Worm (Caenorhabditis elegans) whole organism, L4 larva: ENCODE results near the gene scl-7.

Experiments used
- D1046.2 ChIP-seq: fragments of 200-800 bp; sonication (Bioruptor generic); IDR thresholded peaks from 2 replicates; pipeline ENCODE4 v1.3.6; 2022; ENCODE audit warnings: missing genetic modification characterization, missing compliant biosample characterization
- F10B5.3 ChIP-seq: sonication (generic microtip); optimal IDR thresholded peaks from 2 replicates; lab custom pipeline; 2016; ENCODE audit warnings: mild to moderate bottlenecking, missing genetic modification characterization, missing compliant biosample characterization
- F49E8.2 ChIP-seq: sonication (generic microtip); optimal IDR thresholded peaks from 2 replicates; lab custom pipeline; 2016; ENCODE audit warnings: missing compliant biosample characterization, mild to moderate bottlenecking, missing genetic modification characterization, borderline replicate concordance
- R02D3.7 ChIP-seq: fragments of 150-350 bp; sonication (generic microtip); optimal IDR thresholded peaks from 3 replicates; lab custom pipeline; 2014; ENCODE audit warnings: missing biosample characterization, missing genetic modification characterization
- T26A8.4 ChIP-seq: fragments of 200-800 bp; sonication (Bioruptor generic); IDR thresholded peaks from 2 replicates; pipeline ENCODE4 v1.3.6; 2022; ENCODE audit warnings: missing genetic modification characterization, missing compliant biosample characterization
- Y75B8A.6 ChIP-seq: fragments of 200-800 bp; sonication (Bioruptor generic); IDR thresholded peaks from 2 replicates; pipeline ENCODE4 v1.3.6; 2022; ENCODE audit warnings: missing genetic modification reagents, missing genetic modification characterization, missing compliant biosample characterization
- ZK546.5 ChIP-seq, 2 experiments: sonication (generic microtip); optimal IDR thresholded peaks; 2 replicates each; lab custom pipeline; 2017; ENCODE audit warnings: missing biosample characterization in 2 of 2, missing genetic modification characterization in 2 of 2
- aha-1 ChIP-seq: fragments of 150-350 bp; peaks from one replicate; lab custom pipeline; 2014; ENCODE audit warnings: missing biosample characterization, missing genetic modification characterization
- aly-2 ChIP-seq: sonication (generic microtip); optimal IDR thresholded peaks from 2 replicates; lab custom pipeline; 2018; ENCODE audit warnings: missing biosample characterization, missing genetic modification characterization
- ama-1 ChIP-seq: fragments of 150-350 bp; optimal IDR thresholded peaks from 2 replicates; lab custom pipeline; 2014; ENCODE audit warnings: inconsistent platforms, mixed read lengths
- attf-4 ChIP-seq: sonication (generic microtip); optimal IDR thresholded peaks from 3 replicates; lab custom pipeline; 2017; ENCODE audit warnings: missing biosample characterization, missing genetic modification characterization
- ceh-20 ChIP-seq: fragments of 200-800 bp; sonication (Bioruptor generic); IDR thresholded peaks from 2 replicates; pipeline ENCODE4 v1.3.6; 2022; ENCODE audit warnings: missing genetic modification reagents, missing genetic modification characterization, missing compliant biosample characterization
- ceh-28 ChIP-seq: fragments of 150-350 bp; optimal IDR thresholded peaks from 2 replicates; lab custom pipeline; 2014; ENCODE audit warnings: missing biosample characterization, missing genetic modification reagents, missing genetic modification characterization
- cey-2 ChIP-seq: sonication (generic microtip); optimal IDR thresholded peaks from 3 replicates; lab custom pipeline; 2017; ENCODE audit warnings: missing genetic modification characterization, mild to moderate bottlenecking, missing compliant biosample characterization, antibody characterized with exemption, borderline replicate concordance; ENCODE audit not compliant: insufficient read depth
- ctbp-1 ChIP-seq: fragments of 200-800 bp; sonication (Bioruptor generic); IDR thresholded peaks from 2 replicates; pipeline ENCODE4 v1.3.6; 2022; ENCODE audit warnings: missing genetic modification reagents, missing genetic modification characterization, missing compliant biosample characterization
- daf-8 ChIP-seq: fragments of 200-800 bp; sonication (Bioruptor generic); IDR thresholded peaks from 2 replicates; pipeline ENCODE4 v1.3.6; 2022; ENCODE audit warnings: missing genetic modification characterization, missing compliant biosample characterization
- dmd-8 ChIP-seq: fragments of 200-800 bp; sonication (Bioruptor generic); IDR thresholded peaks from 2 replicates; pipeline ENCODE4 v1.3.6; 2022; ENCODE audit warnings: missing genetic modification characterization, missing compliant biosample characterization
- dpl-1 ChIP-seq: fragments of 150-350 bp; optimal IDR thresholded peaks from 2 replicates; lab custom pipeline; 2014; ENCODE audit warnings: missing biosample characterization, missing genetic modification reagents, missing genetic modification characterization
- dve-1 ChIP-seq: sonication (generic microtip); optimal IDR thresholded peaks from 2 replicates; lab custom pipeline; 2017; ENCODE audit warnings: antibody characterized with exemption, mild to moderate bottlenecking, missing genetic modification characterization, missing compliant biosample characterization; ENCODE audit not compliant: insufficient read depth
- egl-27 ChIP-seq: sonication (generic microtip); optimal IDR thresholded peaks from 3 replicates; lab custom pipeline; 2017; ENCODE audit warnings: missing biosample characterization, missing genetic modification reagents, missing genetic modification characterization
- egl-43 ChIP-seq: fragments of 200-800 bp; sonication (Bioruptor generic); IDR thresholded peaks from 2 replicates; pipeline ENCODE4 v1.3.6; 2022; ENCODE audit warnings: missing genetic modification reagents, missing genetic modification characterization, missing compliant biosample characterization
- fkh-10 ChIP-seq: fragments of 150-350 bp; optimal IDR thresholded peaks from 2 replicates; lab custom pipeline; 2014; ENCODE audit warnings: missing biosample characterization, missing genetic modification reagents, missing genetic modification characterization
- fos-1 ChIP-seq: fragments of 150-350 bp; optimal IDR thresholded peaks from 2 replicates; lab custom pipeline; 2014; ENCODE audit warnings: missing biosample characterization, missing genetic modification characterization
- gei-8 ChIP-seq: fragments of 200-800 bp; sonication (Bioruptor generic); optimal IDR thresholded peaks from 2 replicates; lab custom pipeline; 2018; ENCODE audit warnings: mild to moderate bottlenecking, missing genetic modification characterization, missing compliant biosample characterization
- hif-1 ChIP-seq, 2 experiments: sonication (generic microtip); optimal IDR thresholded peaks; 2 replicates each; lab custom pipeline; 2016 to 2017; ENCODE audit warnings: missing compliant biosample characterization in 2 of 2, missing genetic modification characterization in 2 of 2, missing genetic modification reagents in 2 of 2, missing genotype in 2 of 2, mild to moderate bottlenecking in 1 of 2
- lim-7 ChIP-seq: fragments of 200-800 bp; sonication (Bioruptor generic); IDR thresholded peaks from 2 replicates; pipeline ENCODE4 v1.3.6; 2022; ENCODE audit warnings: missing genetic modification characterization, missing compliant biosample characterization
- lin-13 ChIP-seq: fragments of 150-350 bp; optimal IDR thresholded peaks from 2 replicates; lab custom pipeline; 2014; ENCODE audit warnings: missing biosample characterization, missing genetic modification reagents, missing genetic modification characterization
- lin-29 ChIP-seq: fragments of 200-800 bp; sonication (Bioruptor generic); IDR thresholded peaks from 2 replicates; pipeline ENCODE4 v1.3.6; 2022; ENCODE audit warnings: missing genetic modification reagents, missing genetic modification characterization, missing compliant biosample characterization
- lir-3 ChIP-seq: sonication (generic microtip); optimal IDR thresholded peaks from 2 replicates; lab custom pipeline; 2016; ENCODE audit warnings: mild to moderate bottlenecking, missing genetic modification characterization, missing compliant biosample characterization
- lsy-2 ChIP-seq, 2 experiments: fragments of 150-350 bp in 1 of 2; sonication (generic microtip) in 1 of 2; optimal IDR thresholded peaks; 2 replicates each; lab custom pipeline; 2014 to 2017; ENCODE audit warnings: missing biosample characterization in 2 of 2, missing genetic modification characterization in 2 of 2
- mdt-29 ChIP-seq: fragments of 200-800 bp; sonication (Bioruptor generic); IDR thresholded peaks from 2 replicates; pipeline ENCODE4 v1.3.6; 2022; ENCODE audit warnings: missing genetic modification reagents, missing genetic modification characterization, missing compliant biosample characterization
- mep-1 ChIP-seq: fragments of 150-350 bp; sonication (generic microtip); optimal IDR thresholded peaks from 3 replicates; lab custom pipeline; 2014; ENCODE audit warnings: missing biosample characterization, missing genetic modification characterization
- nhr-10 ChIP-seq: fragments of 150-350 bp; optimal IDR thresholded peaks from 2 replicates; lab custom pipeline; 2014; ENCODE audit warnings: missing biosample characterization, missing genetic modification characterization
- nhr-11 ChIP-seq: fragments of 150-350 bp; optimal IDR thresholded peaks from 2 replicates; lab custom pipeline; 2014; ENCODE audit warnings: missing biosample characterization, missing genetic modification characterization
- nhr-111 ChIP-seq: fragments of 200-800 bp; sonication (Bioruptor generic); optimal IDR thresholded peaks from 2 replicates; lab custom pipeline; 2018; ENCODE audit warnings: mild to moderate bottlenecking, missing genetic modification characterization, missing compliant biosample characterization
- nhr-237 ChIP-seq: sonication (generic microtip); optimal IDR thresholded peaks from 2 replicates; lab custom pipeline; 2017; ENCODE audit warnings: missing biosample characterization, missing genetic modification characterization
- nhr-25 ChIP-seq: sonication (generic microtip); optimal IDR thresholded peaks from 2 replicates; lab custom pipeline; 2017; ENCODE audit warnings: missing genetic modification characterization, mild to moderate bottlenecking, missing compliant biosample characterization, antibody characterized with exemption, moderate library complexity, borderline replicate concordance; ENCODE audit not compliant: insufficient read depth
- nhr-28 ChIP-seq: fragments of 150-350 bp; optimal IDR thresholded peaks from 2 replicates; lab custom pipeline; 2014; ENCODE audit warnings: missing biosample characterization, missing genetic modification characterization
- nhr-41 ChIP-seq: fragments of 200-800 bp; sonication (Bioruptor generic); IDR thresholded peaks from 2 replicates; pipeline ENCODE4 v1.3.6; 2022; ENCODE audit warnings: missing genetic modification reagents, missing genetic modification characterization, missing compliant biosample characterization
- nhr-42 ChIP-seq: fragments of 200-800 bp; sonication (Bioruptor generic); IDR thresholded peaks from 2 replicates; pipeline ENCODE4 v1.3.6; 2022; ENCODE audit warnings: missing genetic modification characterization, missing compliant biosample characterization
- nhr-77 ChIP-seq: fragments of 150-350 bp; optimal IDR thresholded peaks from 2 replicates; lab custom pipeline; 2014; ENCODE audit warnings: missing biosample characterization, missing genetic modification characterization
- php-3 ChIP-seq: fragments of 200-800 bp; sonication (Bioruptor generic); IDR thresholded peaks from 2 replicates; pipeline ENCODE4 v1.3.6; 2022; ENCODE audit warnings: missing genetic modification reagents, missing genetic modification characterization, missing compliant biosample characterization
- rbr-2 ChIP-seq: sonication (generic microtip); optimal IDR thresholded peaks from 2 replicates; lab custom pipeline; 2016; ENCODE audit warnings: missing genotype, missing genetic modification characterization, missing compliant biosample characterization
- saeg-2 ChIP-seq: fragments of 200-800 bp; sonication (Bioruptor generic); IDR thresholded peaks from 2 replicates; pipeline ENCODE4 v1.3.6; 2022; ENCODE audit warnings: missing genetic modification reagents, missing genetic modification characterization, missing compliant biosample characterization
- snpc-1.2 ChIP-seq: fragments of 200-800 bp; sonication (Bioruptor generic); IDR thresholded peaks from 2 replicates; pipeline ENCODE4 v1.3.6; 2022; ENCODE audit warnings: missing genetic modification reagents, missing genetic modification characterization, missing compliant biosample characterization
- snpc-4 ChIP-seq: fragments of 150-350 bp; optimal IDR thresholded peaks from 2 replicates; lab custom pipeline; 2014; ENCODE audit warnings: missing biosample characterization, missing genetic modification characterization
- spr-3 ChIP-seq: fragments of 200-800 bp; sonication (Bioruptor generic); optimal IDR thresholded peaks from 2 replicates; lab custom pipeline; 2018; ENCODE audit warnings: mild to moderate bottlenecking, missing genetic modification characterization, missing compliant biosample characterization
- tra-1 ChIP-seq: fragments of 200-800 bp; sonication (Bioruptor generic); IDR thresholded peaks from 2 replicates; pipeline ENCODE4 v1.3.6; 2022; ENCODE audit warnings: missing genetic modification reagents, missing genetic modification characterization, missing compliant biosample characterization
- unc-39 ChIP-seq: sonication (generic microtip); optimal IDR thresholded peaks from 2 replicates; lab custom pipeline; 2017; ENCODE audit warnings: missing biosample characterization, missing genetic modification characterization
- zfp-2 ChIP-seq: sonication (generic microtip); optimal IDR thresholded peaks from 2 replicates; lab custom pipeline; 2016; ENCODE audit warnings: mild to moderate bottlenecking, missing genetic modification characterization, missing compliant biosample characterization
- zfp-3 ChIP-seq: fragments of 200-800 bp; sonication (Bioruptor generic); conservative IDR thresholded peaks from 2 replicates; pipeline ENCODE4 v1.3.6; 2022; ENCODE audit warnings: missing genetic modification reagents, missing genetic modification characterization, missing compliant biosample characterization
- zip-2 ChIP-seq: fragments of 150-350 bp; optimal IDR thresholded peaks from 2 replicates; lab custom pipeline; 2014; ENCODE audit warnings: missing biosample characterization, missing genetic modification characterization
- ztf-7 ChIP-seq: fragments of 150-350 bp; optimal IDR thresholded peaks from 2 replicates; lab custom pipeline; 2014; ENCODE audit warnings: missing biosample characterization, missing genetic modification characterization

The scl-7 gene

ce11 chrIV:13093677-13094076, 23.4 kb downstream of the scl-7 start, which contains the start of the genes prcc-1 and C39E9.12:
prcc-1 (minus strand) TSS chrIV:13093795.
C39E9.12 (plus strand) TSS chrIV:13094007.
- TF ChIP-seq snpc-1.2 (GFP tag; lab: Robert Waterston, UW) (no peak), nhr-42 (no peak), Y75B8A.6 (GFP tag; lab: Robert Waterston, UW) (no peak), saeg-2 (no peak), nhr-41 (GFP tag; lab: Robert Waterston, UW) (no peak), ama-1 (peak; percentile 4), nhr-28 (tag; lab: Kevin White, UChicago) (peak; percentile 60), egl-43 (GFP tag; lab: Robert Waterston, UW) (no peak), dve-1 (tag; lab: Kevin White, UChicago) (peak; percentile 53), attf-4 (tag; lab: Kevin White, UChicago) (no peak), tra-1 (no peak), zfp-3 (GFP tag; lab: Robert Waterston, UW) (no peak), ceh-28 (tag; lab: Kevin White, UChicago) (no peak), lsy-2 (tag; optimal IDR thresholded peaks at IDR 0.05; lab: Kevin White, UChicago) (peak in 1 of 2 experiments; percentile 88), nhr-237 (tag; lab: Kevin White, UChicago) (no peak), lin-29 (GFP tag; lab: Robert Waterston, UW) (no peak), mdt-29 (GFP tag; lab: Robert Waterston, UW) (no peak), dpl-1 (GFP tag; lab: Kevin White, UChicago) (peak; percentile 90), F49E8.2 (tag; lab: Kevin White, UChicago) (no peak), nhr-25 (tag; lab: Kevin White, UChicago) (no peak), mep-1 (no peak), fkh-10 (no peak), dmd-8 (no peak), F10B5.3 (no peak), lir-3 (no peak), egl-27 (no peak), nhr-111 (GFP tag; lab: Kevin White, UChicago) (no peak), lim-7 (no peak), hif-1 (tag; optimal IDR thresholded peaks at IDR 0.05; lab: Kevin White, UChicago) (no peak), aly-2 (tag; lab: Kevin White, UChicago) (no peak), spr-3 (no peak), R02D3.7 (no peak), nhr-11 (tag; lab: Kevin White, UChicago) (peak; percentile 68), cey-2 (tag; lab: Kevin White, UChicago) (no peak), T26A8.4 (GFP tag; lab: Robert Waterston, UW) (no peak), nhr-10 (tag; lab: Kevin White, UChicago) (no peak), zfp-2 (tag; lab: Kevin White, UChicago) (no peak), fos-1 (tag; lab: Kevin White, UChicago) (no peak), snpc-4 (tag; lab: Kevin White, UChicago) (no peak), daf-8 (no peak), aha-1 (tag; lab: Kevin White, UChicago) (no peak), zip-2 (tag; lab: Kevin White, UChicago) (no peak), lin-13 (GFP tag; lab: Kevin White, UChicago) (no peak), ZK546.5 (tag; optimal IDR thresholded peaks at IDR 0.05; lab: Kevin White, UChicago) (no peak), gei-8 (GFP tag; lab: Kevin White, UChicago) (no peak), php-3 (GFP tag; lab: Robert Waterston, UW) (no peak), rbr-2 (tag; lab: Kevin White, UChicago) (peak; percentile 10), unc-39 (no peak), D1046.2 (GFP tag; lab: Robert Waterston, UW) (no peak), nhr-77 (peak; percentile 19), ctbp-1 (GFP tag; lab: Robert Waterston, UW) (no peak), ztf-7 (tag; lab: Kevin White, UChicago) (no peak), ceh-20 (GFP tag; lab: Robert Waterston, UW) (no peak)
